Worm (Caenorhabditis elegans) whole organism, L4 larva: Measurements from ENCODE around the gene W03A5.1.

ENCODE experiments used
- D1046.2 ChIP-seq: fragments of 200-800 bp; sonication (Bioruptor generic); IDR thresholded peaks from 2 replicates; pipeline ENCODE4 v1.3.6; 2022; ENCODE audit warnings: missing genetic modification characterization, missing compliant biosample characterization
- F26F4.8 ChIP-seq: fragments of 200-800 bp; sonication (Bioruptor generic); conservative IDR thresholded peaks from 2 replicates; pipeline ENCODE4 v1.3.6; 2022; ENCODE audit warnings: missing genetic modification characterization, missing compliant biosample characterization
- F37D6.2 ChIP-seq: sonication (generic microtip); optimal IDR thresholded peaks from 2 replicates; lab custom pipeline; 2016; ENCODE audit warnings: mild to moderate bottlenecking, missing genetic modification characterization, missing compliant biosample characterization
- F49E8.2 ChIP-seq: sonication (generic microtip); optimal IDR thresholded peaks from 2 replicates; lab custom pipeline; 2016; ENCODE audit warnings: missing compliant biosample characterization, mild to moderate bottlenecking, missing genetic modification characterization, borderline replicate concordance
- T26A8.4 ChIP-seq: fragments of 200-800 bp; sonication (Bioruptor generic); IDR thresholded peaks from 2 replicates; pipeline ENCODE4 v1.3.6; 2022; ENCODE audit warnings: missing genetic modification characterization, missing compliant biosample characterization
- Y105C5A.15 ChIP-seq: fragments of 200-800 bp; sonication (Bioruptor generic); IDR thresholded peaks from 2 replicates; pipeline ENCODE4 v1.3.6; 2022; ENCODE audit warnings: missing genetic modification characterization, missing compliant biosample characterization
- Y48G9A.11 ChIP-seq: fragments of 200-800 bp; sonication (Bioruptor generic); IDR thresholded peaks from 2 replicates; pipeline ENCODE4 v1.3.6; 2022; ENCODE audit warnings: missing genetic modification reagents, missing genetic modification characterization, missing compliant biosample characterization
- Y5F2A.4 ChIP-seq: fragments of 200-800 bp; sonication (Bioruptor generic); optimal IDR thresholded peaks from 2 replicates; lab custom pipeline; 2018; ENCODE audit warnings: mild to moderate bottlenecking, missing genetic modification characterization, missing compliant biosample characterization
- ZK337.2 ChIP-seq: fragments of 200-800 bp; sonication (Bioruptor generic); IDR thresholded peaks from 2 replicates; pipeline ENCODE4 v1.3.6; 2022; ENCODE audit warnings: missing genetic modification reagents, missing genetic modification characterization, missing compliant biosample characterization
- ZK546.5 ChIP-seq, 2 experiments: sonication (generic microtip); optimal IDR thresholded peaks; 2 replicates each; lab custom pipeline; 2017; ENCODE audit warnings: missing biosample characterization in 2 of 2, missing genetic modification characterization in 2 of 2
- ceh-20 ChIP-seq: fragments of 200-800 bp; sonication (Bioruptor generic); IDR thresholded peaks from 2 replicates; pipeline ENCODE4 v1.3.6; 2022; ENCODE audit warnings: missing genetic modification reagents, missing genetic modification characterization, missing compliant biosample characterization
- ceh-28 ChIP-seq: fragments of 150-350 bp; optimal IDR thresholded peaks from 2 replicates; lab custom pipeline; 2014; ENCODE audit warnings: missing biosample characterization, missing genetic modification reagents, missing genetic modification characterization
- ceh-32 ChIP-seq: sonication (generic microtip); optimal IDR thresholded peaks from 2 replicates; lab custom pipeline; 2016; ENCODE audit warnings: mild to moderate bottlenecking, missing genetic modification characterization, missing compliant biosample characterization; ENCODE audit not compliant: poor library complexity
- ceh-44 ChIP-seq: fragments of 200-800 bp; sonication (Bioruptor generic); IDR thresholded peaks from 2 replicates; pipeline ENCODE4 v1.3.6; 2022; ENCODE audit warnings: missing genetic modification reagents, missing genetic modification characterization, missing compliant biosample characterization
- daf-16 ChIP-seq, 3 experiments: sonication (generic microtip); optimal IDR thresholded peaks; 2 replicates each; lab custom pipeline; 2016 to 2017; ENCODE audit warnings: missing genetic modification characterization in 3 of 3, missing genetic modification reagents in 3 of 3, mild to moderate bottlenecking in 2 of 3, missing compliant biosample characterization in 2 of 3, missing biosample characterization in 1 of 3, moderate library complexity in 1 of 3
- daf-19 ChIP-seq: fragments of 200-800 bp; sonication (Bioruptor generic); conservative IDR thresholded peaks from 2 replicates; pipeline ENCODE4 v1.3.6; 2022; ENCODE audit warnings: missing genetic modification characterization, missing compliant biosample characterization
- dmd-8 ChIP-seq: fragments of 200-800 bp; sonication (Bioruptor generic); IDR thresholded peaks from 2 replicates; pipeline ENCODE4 v1.3.6; 2022; ENCODE audit warnings: missing genetic modification characterization, missing compliant biosample characterization
- dmd-9 ChIP-seq: fragments of 200-800 bp; sonication (Bioruptor generic); IDR thresholded peaks from 2 replicates; pipeline ENCODE4 v1.3.6; 2022; ENCODE audit warnings: missing genetic modification reagents, missing genetic modification characterization, missing compliant biosample characterization
- dpl-1 ChIP-seq: fragments of 150-350 bp; optimal IDR thresholded peaks from 2 replicates; lab custom pipeline; 2014; ENCODE audit warnings: missing biosample characterization, missing genetic modification reagents, missing genetic modification characterization
- duxl-1 ChIP-seq: sonication (generic microtip); optimal IDR thresholded peaks from 2 replicates; lab custom pipeline; 2016; ENCODE audit warnings: mild to moderate bottlenecking, missing genetic modification characterization, moderate library complexity, missing compliant biosample characterization; ENCODE audit not compliant: poor library complexity
- dve-1 ChIP-seq: sonication (generic microtip); optimal IDR thresholded peaks from 2 replicates; lab custom pipeline; 2017; ENCODE audit warnings: antibody characterized with exemption, mild to moderate bottlenecking, missing genetic modification characterization, missing compliant biosample characterization; ENCODE audit not compliant: insufficient read depth
- egl-43 ChIP-seq: fragments of 200-800 bp; sonication (Bioruptor generic); IDR thresholded peaks from 2 replicates; pipeline ENCODE4 v1.3.6; 2022; ENCODE audit warnings: missing genetic modification reagents, missing genetic modification characterization, missing compliant biosample characterization
- fkh-10 ChIP-seq: fragments of 150-350 bp; optimal IDR thresholded peaks from 2 replicates; lab custom pipeline; 2014; ENCODE audit warnings: missing biosample characterization, missing genetic modification reagents, missing genetic modification characterization
- gei-8 ChIP-seq: fragments of 200-800 bp; sonication (Bioruptor generic); optimal IDR thresholded peaks from 2 replicates; lab custom pipeline; 2018; ENCODE audit warnings: mild to moderate bottlenecking, missing genetic modification characterization, missing compliant biosample characterization
- hlh-11 ChIP-seq: fragments of 200-800 bp; sonication (Bioruptor generic); optimal IDR thresholded peaks from 2 replicates; lab custom pipeline; 2018; ENCODE audit warnings: mild to moderate bottlenecking, missing genetic modification characterization, missing compliant biosample characterization
- hlh-30 ChIP-seq: sonication (generic microtip); optimal IDR thresholded peaks from 2 replicates; lab custom pipeline; 2017; ENCODE audit warnings: antibody characterized with exemption, mild to moderate bottlenecking, missing genetic modification characterization, missing compliant biosample characterization; ENCODE audit not compliant: insufficient read depth
- hmg-1.1 ChIP-seq: fragments of 200-800 bp; sonication (Bioruptor generic); IDR thresholded peaks from 2 replicates; pipeline ENCODE4 v1.3.6; 2022; ENCODE audit warnings: missing genetic modification reagents, missing genetic modification characterization, missing compliant biosample characterization
- lin-15B ChIP-seq: fragments of 150-350 bp; sonication (generic microtip); optimal IDR thresholded peaks from 3 replicates; lab custom pipeline; 2014; ENCODE audit warnings: missing biosample characterization, missing genetic modification characterization
- lin-39 ChIP-seq: fragments of 150-350 bp; optimal IDR thresholded peaks from 2 replicates; lab custom pipeline; 2014; ENCODE audit warnings: missing biosample characterization, missing genetic modification reagents, missing genetic modification characterization
- lir-3 ChIP-seq: sonication (generic microtip); optimal IDR thresholded peaks from 2 replicates; lab custom pipeline; 2016; ENCODE audit warnings: mild to moderate bottlenecking, missing genetic modification characterization, missing compliant biosample characterization
- lsy-2 ChIP-seq, 2 experiments: fragments of 150-350 bp in 1 of 2; sonication (generic microtip) in 1 of 2; optimal IDR thresholded peaks; 2 replicates each; lab custom pipeline; 2014 to 2017; ENCODE audit warnings: missing biosample characterization in 2 of 2, missing genetic modification characterization in 2 of 2
- madf-5 ChIP-seq, 2 experiments: fragments of 200-800 bp; sonication (Bioruptor generic); IDR thresholded peaks; 2 replicates each; pipeline ENCODE4 v1.3.6; 2022; ENCODE audit warnings: missing compliant biosample characterization in 2 of 2, missing genetic modification characterization in 2 of 2
- madf-9 ChIP-seq: fragments of 200-800 bp; sonication (Bioruptor generic); conservative IDR thresholded peaks from 2 replicates; pipeline ENCODE4 v1.3.6; 2022; ENCODE audit warnings: missing genetic modification reagents, missing genetic modification characterization, missing compliant biosample characterization
- mep-1 ChIP-seq: fragments of 150-350 bp; sonication (generic microtip); optimal IDR thresholded peaks from 3 replicates; lab custom pipeline; 2014; ENCODE audit warnings: missing biosample characterization, missing genetic modification characterization
- nhr-102 ChIP-seq: sonication (generic microtip); optimal IDR thresholded peaks from 2 replicates; lab custom pipeline; 2016; ENCODE audit warnings: mild to moderate bottlenecking, missing genetic modification characterization, moderate library complexity, missing compliant biosample characterization
- nhr-28 ChIP-seq: fragments of 150-350 bp; optimal IDR thresholded peaks from 2 replicates; lab custom pipeline; 2014; ENCODE audit warnings: missing biosample characterization, missing genetic modification characterization
- nhr-41 ChIP-seq: fragments of 200-800 bp; sonication (Bioruptor generic); IDR thresholded peaks from 2 replicates; pipeline ENCODE4 v1.3.6; 2022; ENCODE audit warnings: missing genetic modification reagents, missing genetic modification characterization, missing compliant biosample characterization
- nhr-42 ChIP-seq: fragments of 200-800 bp; sonication (Bioruptor generic); IDR thresholded peaks from 2 replicates; pipeline ENCODE4 v1.3.6; 2022; ENCODE audit warnings: missing genetic modification characterization, missing compliant biosample characterization
- nhr-48 ChIP-seq: sonication (generic microtip); optimal IDR thresholded peaks from 2 replicates; lab custom pipeline; 2016; ENCODE audit warnings: mild to moderate bottlenecking, missing genetic modification characterization, missing compliant biosample characterization
- php-3 ChIP-seq: fragments of 200-800 bp; sonication (Bioruptor generic); IDR thresholded peaks from 2 replicates; pipeline ENCODE4 v1.3.6; 2022; ENCODE audit warnings: missing genetic modification reagents, missing genetic modification characterization, missing compliant biosample characterization
- pqm-1 ChIP-seq: sonication (generic microtip); optimal IDR thresholded peaks from 2 replicates; lab custom pipeline; 2017; ENCODE audit warnings: missing biosample characterization, missing genetic modification characterization
- unc-130 ChIP-seq: sonication (generic microtip); optimal IDR thresholded peaks from 2 replicates; lab custom pipeline; 2016; ENCODE audit warnings: missing genetic modification reagents, missing genetic modification characterization, missing compliant biosample characterization
- unc-39 ChIP-seq: sonication (generic microtip); optimal IDR thresholded peaks from 2 replicates; lab custom pipeline; 2017; ENCODE audit warnings: missing biosample characterization, missing genetic modification characterization
- zfp-2 ChIP-seq: sonication (generic microtip); optimal IDR thresholded peaks from 2 replicates; lab custom pipeline; 2016; ENCODE audit warnings: mild to moderate bottlenecking, missing genetic modification characterization, missing compliant biosample characterization
- zip-11 ChIP-seq: fragments of 200-800 bp; sonication (Bioruptor generic); IDR thresholded peaks from 2 replicates; pipeline ENCODE4 v1.3.6; 2022; ENCODE audit warnings: missing genetic modification characterization, missing compliant biosample characterization
- zip-2 ChIP-seq: fragments of 150-350 bp; optimal IDR thresholded peaks from 2 replicates; lab custom pipeline; 2014; ENCODE audit warnings: missing biosample characterization, missing genetic modification characterization
- ztf-7 ChIP-seq: fragments of 150-350 bp; optimal IDR thresholded peaks from 2 replicates; lab custom pipeline; 2014; ENCODE audit warnings: missing biosample characterization, missing genetic modification characterization

The W03A5.1 gene

DNA sequence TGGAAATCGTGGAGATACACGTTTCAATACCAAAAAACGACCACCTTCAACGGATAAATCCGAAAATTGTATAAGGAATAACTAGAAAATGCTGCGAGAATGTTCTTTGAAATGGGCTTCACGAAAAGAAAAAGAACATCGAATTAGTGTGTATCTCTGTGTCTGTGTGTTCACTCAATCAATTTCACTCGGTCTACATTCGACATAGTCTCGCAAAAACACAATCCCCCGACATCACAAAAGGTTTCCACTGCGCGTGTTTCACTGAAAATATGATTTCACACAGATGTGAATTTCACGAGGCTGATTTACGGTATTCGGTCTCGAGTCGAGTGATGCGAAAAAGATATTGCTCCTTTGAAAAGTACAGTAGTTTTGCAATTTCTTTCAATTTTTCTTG lies 34.0 kb upstream of the W03A5.1 start:
- TF ChIP-seq ZK337.2 (GFP tag; lab: Robert Waterston, UW) (no peak), nhr-48 (tag; lab: Kevin White, UChicago) (no peak), lin-39 (tag; lab: Kevin White, UChicago) (no peak), hlh-11 (peak; percentile 3), F37D6.2 (tag; lab: Kevin White, UChicago) (no peak), dve-1 (tag; lab: Kevin White, UChicago) (no peak), duxl-1 (no peak), dmd-9 (GFP tag; lab: Robert Waterston, UW) (no peak), fkh-10 (GFP tag; lab: Kevin White, UChicago) (peak; percentile 88), hlh-30 (tag; lab: Kevin White, UChicago) (peak; percentile 57), ceh-28 (tag; lab: Kevin White, UChicago) (no peak), nhr-28 (peak; percentile 34), lsy-2 (tag; optimal IDR thresholded peaks at IDR 0.05; lab: Kevin White, UChicago) (no peak)

DNA sequence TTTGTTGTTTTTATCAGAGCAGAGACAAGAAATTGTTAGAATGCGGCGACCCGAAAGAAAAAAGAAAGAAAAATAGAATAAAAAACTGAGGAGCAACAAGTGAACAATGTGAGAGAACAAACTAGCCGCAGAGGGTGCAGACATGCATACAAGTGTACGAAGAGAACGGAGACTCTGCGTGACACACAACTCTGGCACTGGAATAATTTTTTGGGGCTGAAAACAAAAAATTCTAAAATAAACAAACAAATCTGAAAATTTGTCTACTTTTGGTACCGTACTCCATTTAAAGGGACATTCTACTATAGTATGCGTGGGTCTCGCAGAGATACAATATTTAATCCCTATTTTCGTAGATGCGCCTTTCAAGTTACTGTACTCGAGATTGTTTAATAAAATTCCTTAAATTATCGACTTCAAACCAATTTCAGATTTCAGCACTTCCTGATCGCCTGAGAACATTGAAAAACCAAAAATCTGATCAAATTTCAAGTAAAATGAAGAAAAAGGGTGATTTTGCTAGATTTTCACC lies 32.6 kb upstream of the W03A5.1 start:
- TF ChIP-seq D1046.2 (GFP tag; lab: Robert Waterston, UW): no peak
- TF ChIP-seq mep-1 (tag; lab: Kevin White, UChicago): no peak
- no peak for TF ChIP-seq lin-39 (tag; lab: Kevin White, UChicago)
- TF ChIP-seq Y5F2A.4 (GFP tag; lab: Kevin White, UChicago): no peak
- no peak for TF ChIP-seq ceh-20 (GFP tag; lab: Robert Waterston, UW)
- no peak for TF ChIP-seq F26F4.8 (GFP tag; lab: Robert Waterston, UW)
- no peak for TF ChIP-seq ceh-32 (tag; lab: Kevin White, UChicago)
- TF ChIP-seq ZK546.5 (tag; optimal IDR thresholded peaks at IDR 0.05; lab: Kevin White, UChicago): no peak
- TF ChIP-seq hlh-30 (tag; lab: Kevin White, UChicago): peak; percentile 10
- TF ChIP-seq nhr-41: no peak
- TF ChIP-seq hmg-1.1 (GFP tag; lab: Robert Waterston, UW): no peak
- no peak for TF ChIP-seq zip-2 (tag; lab: Kevin White, UChicago)
- TF ChIP-seq zip-11 (GFP tag; lab: Robert Waterston, UW): no peak
- TF ChIP-seq T26A8.4 (GFP tag; lab: Robert Waterston, UW): 0 out of 2 replicates have a peak, but pooled peaks have one; percentile 7
- no peak for TF ChIP-seq F49E8.2 (tag; lab: Kevin White, UChicago)
- TF ChIP-seq ztf-7 (tag; lab: Kevin White, UChicago): no peak
- TF ChIP-seq ceh-28 (tag; lab: Kevin White, UChicago): no peak
- no peak for TF ChIP-seq lin-15B (tag; lab: Kevin White, UChicago)
- TF ChIP-seq lir-3 (tag; lab: Kevin White, UChicago): no peak
- TF ChIP-seq zfp-2: no peak
- TF ChIP-seq dmd-8: no peak
- TF ChIP-seq Y105C5A.15 (GFP tag; lab: Robert Waterston, UW): no peak
- TF ChIP-seq nhr-102: no peak
- peak; percentile 2 for TF ChIP-seq dpl-1 (GFP tag; lab: Kevin White, UChicago)
- no peak for TF ChIP-seq nhr-42 (GFP tag; lab: Robert Waterston, UW)
- 0 out of 2 replicates have a peak, but pooled peaks have one; percentile 49 for TF ChIP-seq Y48G9A.11 (GFP tag; lab: Robert Waterston, UW)
- TF ChIP-seq unc-130 (GFP tag; lab: Kevin White, UChicago): no peak
- TF ChIP-seq daf-16 (GFP tag; optimal IDR thresholded peaks at IDR 0.05; lab: Kevin White, UChicago): no peak
- TF ChIP-seq daf-16 (tag; optimal IDR thresholded peaks at IDR 0.05; lab: Kevin White, UChicago): peak; percentile 57
- TF ChIP-seq gei-8 (GFP tag; lab: Kevin White, UChicago): no peak
- no peak for TF ChIP-seq php-3 (GFP tag; lab: Robert Waterston, UW)
- TF ChIP-seq pqm-1 (tag; lab: Kevin White, UChicago): no peak
- TF ChIP-seq madf-9: no peak
- no peak for TF ChIP-seq daf-19 (GFP tag; lab: Robert Waterston, UW)
- TF ChIP-seq egl-43 (GFP tag; lab: Robert Waterston, UW): no peak
- no peak for TF ChIP-seq unc-39 (tag; lab: Kevin White, UChicago)
- TF ChIP-seq madf-5 (GFP tag; IDR thresholded peaks at IDR 0.05; lab: Robert Waterston, UW): no peak
- no peak for TF ChIP-seq ceh-44 (GFP tag; lab: Robert Waterston, UW)
- TF ChIP-seq lsy-2 (tag; optimal IDR thresholded peaks at IDR 0.05; lab: Kevin White, UChicago): peak in 1 of 2 experiments; percentile 42
- peak; percentile 9 for TF ChIP-seq dve-1 (tag; lab: Kevin White, UChicago)
